Worm (Caenorhabditis elegans): ENCODE results near the gene mltn-3.

- no peak for TF ChIP-seq nhr-77 (tag; optimal IDR thresholded peaks at IDR 0.05)
- no peak for TF ChIP-seq nhr-28 (tag; optimal IDR thresholded peaks at IDR 0.05)
These were observed 36.6 kb upstream of the mltn-3 start for ce11 chrII:13879589-13879988.

Data from whole organism, L3 larva.